Fruit fly (Drosophila melanogaster) whole organism, embryonic: Measurements from ENCODE around the gene mst.

ENCODE experiments used
- BtbVII ChIP-seq: fragments of 200-800 bp; sonication (Bioruptor generic); optimal IDR thresholded peaks from 3 replicates; lab custom pipeline; 2017; ENCODE audit warnings: missing biosample characterization, mild to moderate bottlenecking, missing genetic modification characterization
- CG10543 ChIP-seq: fragments of 200-800 bp; sonication (Bioruptor generic); optimal IDR thresholded peaks from 3 replicates; lab custom pipeline; 2017; ENCODE audit warnings: missing biosample characterization, mild to moderate bottlenecking, missing genetic modification characterization, moderate library complexity
- CG11085 ChIP-seq: fragments of 200-800 bp; sonication (Bioruptor generic); IDR thresholded peaks from 2 replicates; pipeline ENCODE4 v1.3.6; 2022; ENCODE audit warnings: missing biosample characterization, missing genetic modification characterization
- CG11093 ChIP-seq: fragments of 200-800 bp; sonication (Bioruptor generic); IDR thresholded peaks from 3 replicates; pipeline ENCODE4 v1.3.6; 2022; ENCODE audit warnings: missing biosample characterization, missing genetic modification characterization
- CG11695 ChIP-seq: fragments of 200-800 bp; sonication (Bioruptor generic); IDR thresholded peaks from 3 replicates; pipeline ENCODE4 v1.3.6; 2022; ENCODE audit warnings: missing biosample characterization, missing genetic modification characterization
- CG12769 ChIP-seq: fragments of 200-800 bp; sonication (Bioruptor generic); optimal IDR thresholded peaks from 2 replicates; lab custom pipeline; 2019; ENCODE audit warnings: missing biosample characterization, mild to moderate bottlenecking, missing genetic modification characterization, moderate library complexity
- CG13424 ChIP-seq: fragments of 200-800 bp; sonication (Bioruptor generic); optimal IDR thresholded peaks from 2 replicates; lab custom pipeline; 2019; ENCODE audit warnings: missing biosample characterization, mild to moderate bottlenecking, missing genetic modification characterization, moderate library complexity
- CG14050 ChIP-seq: fragments of 200-800 bp; sonication (Bioruptor generic); IDR thresholded peaks from 3 replicates; pipeline ENCODE4 v1.3.6; 2022; ENCODE audit warnings: missing biosample characterization, missing genetic modification characterization
- CG15073 ChIP-seq: fragments of 200-800 bp; sonication (Bioruptor generic); optimal IDR thresholded peaks from 2 replicates; lab custom pipeline; 2016; ENCODE audit warnings: missing biosample characterization, missing genetic modification characterization
- CG15514 ChIP-seq: fragments of 200-800 bp; sonication (Bioruptor generic); optimal IDR thresholded peaks from 3 replicates; lab custom pipeline; 2017; ENCODE audit warnings: missing biosample characterization, missing genetic modification characterization, mild to moderate bottlenecking, moderate library complexity, missing genetic modification reagents
- CG1603 ChIP-seq: fragments of 200-800 bp; sonication (Bioruptor generic); optimal IDR thresholded peaks from 2 replicates; lab custom pipeline; 2019; ENCODE audit warnings: missing biosample characterization, mild to moderate bottlenecking, missing genetic modification characterization, moderate library complexity
- CG1647 ChIP-seq: fragments of 200-800 bp; sonication (Bioruptor generic); optimal IDR thresholded peaks from 3 replicates; lab custom pipeline; 2016; ENCODE audit warnings: missing biosample characterization, missing genetic modification characterization
- CG16779 ChIP-seq: fragments of 200-800 bp; sonication (Bioruptor generic); IDR thresholded peaks from 2 replicates; pipeline ENCODE4 v1.3.6; 2022; ENCODE audit warnings: missing biosample characterization, missing genetic modification characterization
- CG16813 ChIP-seq: fragments of 200-800 bp; sonication (Bioruptor generic); IDR thresholded peaks from 3 replicates; pipeline ENCODE4 v1.3.6; 2022; ENCODE audit warnings: missing biosample characterization, missing genetic modification characterization; ENCODE audit not compliant: partially characterized antibody
- CG17568 ChIP-seq: fragments of 200-800 bp; sonication (Bioruptor generic); optimal IDR thresholded peaks from 2 replicates; lab custom pipeline; 2018; ENCODE audit warnings: missing biosample characterization, mild to moderate bottlenecking, missing genetic modification characterization, moderate library complexity
- CG18262 ChIP-seq: fragments of 200-800 bp; optimal IDR thresholded peaks from 3 replicates; lab custom pipeline; 2019; ENCODE audit warnings: missing biosample characterization, mild to moderate bottlenecking, missing genetic modification characterization, moderate library complexity
- CG18619 ChIP-seq: fragments of 200-800 bp; sonication (Bioruptor generic); optimal IDR thresholded peaks from 3 replicates; lab custom pipeline; 2017; ENCODE audit warnings: missing biosample characterization, mild to moderate bottlenecking, missing genetic modification characterization
- CG3838 ChIP-seq: fragments of 200-800 bp; sonication (Bioruptor generic); optimal IDR thresholded peaks from 3 replicates; lab custom pipeline; 2016; ENCODE audit warnings: missing biosample characterization, missing genetic modification characterization
- CG3995 ChIP-seq: fragments of 200-800 bp; sonication (Bioruptor generic); optimal IDR thresholded peaks from 3 replicates; lab custom pipeline; 2016; ENCODE audit warnings: missing biosample characterization, missing genetic modification characterization
- CG6272 ChIP-seq: fragments of 200-800 bp; sonication (Bioruptor generic); IDR thresholded peaks from 2 replicates; pipeline ENCODE4 v1.3.6; 2022; ENCODE audit warnings: missing biosample characterization, missing genetic modification characterization
- CG7745 ChIP-seq: fragments of 200-800 bp; sonication (Bioruptor generic); optimal IDR thresholded peaks from 2 replicates; lab custom pipeline; 2018; ENCODE audit warnings: missing biosample characterization, mild to moderate bottlenecking, missing genetic modification characterization, moderate library complexity
- H2.0 ChIP-seq: fragments of 200-800 bp; sonication (Bioruptor generic); IDR thresholded peaks from 2 replicates; pipeline ENCODE4 v1.3.6; 2022; ENCODE audit warnings: missing biosample characterization, missing genetic modification characterization
- HLH3B ChIP-seq: fragments of 200-800 bp; sonication (Bioruptor generic); IDR thresholded peaks from 2 replicates; pipeline ENCODE4 v1.3.6; 2022; ENCODE audit warnings: missing biosample characterization, missing genetic modification characterization
- Hmr ChIP-seq: fragments of 200-800 bp; sonication (Bioruptor generic); optimal IDR thresholded peaks from 3 replicates; lab custom pipeline; 2017; ENCODE audit warnings: mild to moderate bottlenecking, missing biosample characterization, missing genetic modification reagents, missing genetic modification characterization
- Oaz ChIP-seq: fragments of 200-800 bp; sonication (Bioruptor generic); IDR thresholded peaks from 2 replicates; pipeline ENCODE4 v1.3.6; 2022; ENCODE audit warnings: missing biosample characterization, missing genetic modification characterization
- Pdp1 ChIP-seq, 2 experiments: fragments of 200-800 bp; sonication (Bioruptor generic); optimal IDR thresholded peaks; 3 replicates each; lab custom pipeline; 2016; ENCODE audit warnings: missing biosample characterization in 2 of 2, missing genetic modification characterization in 2 of 2, mild to moderate bottlenecking in 1 of 2, moderate library complexity in 1 of 2
- Vsx1 ChIP-seq: fragments of 200-800 bp; sonication (Bioruptor generic); optimal IDR thresholded peaks from 2 replicates; lab custom pipeline; 2017; ENCODE audit warnings: missing biosample characterization, mild to moderate bottlenecking, missing genetic modification characterization, missing genetic modification reagents
- ap ChIP-seq: fragments of 200-800 bp; sonication (Bioruptor generic); IDR thresholded peaks from 2 replicates; pipeline ENCODE4 v1.3.6; 2022; ENCODE audit warnings: missing biosample characterization, missing genetic modification characterization
- bcd ChIP-seq: fragments of 200-800 bp; sonication (Bioruptor generic); optimal IDR thresholded peaks from 2 replicates; lab custom pipeline; 2017; ENCODE audit warnings: missing biosample characterization, mild to moderate bottlenecking, missing genetic modification characterization
- br ChIP-seq: fragments of >200 bp; optimal IDR thresholded peaks from 2 replicates; lab custom pipeline; 2017
- bsh ChIP-seq, 2 experiments: fragments of 200-800 bp; sonication (Bioruptor generic); optimal IDR thresholded peaks; 2 replicates each; lab custom pipeline; 2017 to 2018; ENCODE audit warnings: mild to moderate bottlenecking in 2 of 2, missing biosample characterization in 2 of 2, missing genetic modification characterization in 2 of 2, moderate library complexity in 1 of 2
- chif ChIP-seq, 2 experiments: fragments of 200-800 bp; sonication (Bioruptor generic); optimal IDR thresholded peaks; 3 replicates each; lab custom pipeline; 2016; ENCODE audit warnings: missing biosample characterization in 2 of 2, missing genetic modification characterization in 2 of 2
- crc ChIP-seq: fragments of 200-800 bp; sonication (Bioruptor generic); optimal IDR thresholded peaks from 2 replicates; lab custom pipeline; 2016; ENCODE audit warnings: missing biosample characterization, missing genetic modification characterization
- crol ChIP-seq: fragments of 200-800 bp; sonication (Bioruptor generic); IDR thresholded peaks from 2 replicates; pipeline ENCODE4 v1.3.6; 2022; ENCODE audit warnings: missing biosample characterization, missing genetic modification characterization
- dimm ChIP-seq: fragments of 200-800 bp; sonication (Bioruptor generic); IDR thresholded peaks from 2 replicates; pipeline ENCODE4 v1.3.6; 2022; ENCODE audit warnings: missing biosample characterization, missing genetic modification characterization
- dpn ChIP-seq, 2 experiments: fragments of 200-800 bp; sonication (Bioruptor generic); optimal IDR thresholded peaks; 3 replicates each; lab custom pipeline; 2016; ENCODE audit warnings: missing biosample characterization in 2 of 2, missing genetic modification characterization in 2 of 2
- eve ChIP-seq, 2 experiments: fragments of >200 bp; optimal IDR thresholded peaks; 2 replicates each; lab custom pipeline; 2017; ENCODE audit warnings: missing biosample characterization in 2 of 2, missing genetic modification characterization in 2 of 2
- inv ChIP-seq: fragments of 200-800 bp; sonication (Bioruptor generic); IDR thresholded peaks from 2 replicates; pipeline ENCODE4 v1.3.6; 2022; ENCODE audit warnings: missing biosample characterization, missing genetic modification characterization; ENCODE audit not compliant: partially characterized antibody
- lbe ChIP-seq: fragments of 200-800 bp; sonication (Bioruptor generic); optimal IDR thresholded peaks from 2 replicates; lab custom pipeline; 2016; ENCODE audit warnings: missing biosample characterization, mild to moderate bottlenecking, missing genetic modification characterization
- lilli ChIP-seq: fragments of 200-800 bp; sonication (Bioruptor generic); optimal IDR thresholded peaks from 3 replicates; lab custom pipeline; 2016; ENCODE audit warnings: missing biosample characterization, missing genetic modification characterization
- nmo ChIP-seq: fragments of 200-800 bp; sonication (Bioruptor generic); optimal IDR thresholded peaks from 2 replicates; lab custom pipeline; 2018; ENCODE audit warnings: missing biosample characterization, mild to moderate bottlenecking, missing genetic modification characterization, moderate library complexity
- oc ChIP-seq: fragments of 200-800 bp; sonication (Bioruptor generic); optimal IDR thresholded peaks from 2 replicates; lab custom pipeline; 2018; ENCODE audit warnings: missing biosample characterization, mild to moderate bottlenecking, missing genetic modification characterization, moderate library complexity
- org-1 ChIP-seq: fragments of 200-800 bp; sonication (Bioruptor generic); optimal IDR thresholded peaks from 2 replicates; lab custom pipeline; 2017; ENCODE audit warnings: missing biosample characterization, missing genetic modification characterization
- pnt ChIP-seq: fragments of 200-800 bp; sonication (Bioruptor generic); optimal IDR thresholded peaks from 3 replicates; lab custom pipeline; 2016; ENCODE audit warnings: missing biosample characterization, missing genetic modification characterization
- shn ChIP-seq: fragments of 200-800 bp; sonication (Bioruptor generic); optimal IDR thresholded peaks from 3 replicates; lab custom pipeline; 2016; ENCODE audit warnings: missing biosample characterization, missing genetic modification characterization
- slp2 ChIP-seq: fragments of 200-800 bp; sonication (Bioruptor generic); optimal IDR thresholded peaks from 2 replicates; lab custom pipeline; 2016; ENCODE audit warnings: missing biosample characterization, missing genetic modification characterization
- sr ChIP-seq: fragments of 200-800 bp; sonication (Bioruptor generic); IDR thresholded peaks from 3 replicates; pipeline ENCODE4 v1.3.6; 2022; ENCODE audit warnings: missing biosample characterization, missing genetic modification characterization
- tll ChIP-seq, 2 experiments: fragments of 200-800 bp in 1 of 2; fragments of >200 bp in 1 of 2; sonication (Bioruptor generic) in 1 of 2; optimal IDR thresholded peaks; 2 replicates each; lab custom pipeline; 2017 to 2019; ENCODE audit warnings: missing biosample characterization in 2 of 2, missing genetic modification characterization in 2 of 2, mild to moderate bottlenecking in 1 of 2, moderate library complexity in 1 of 2
- tna ChIP-seq: fragments of 200-800 bp; sonication (Bioruptor generic); IDR thresholded peaks from 2 replicates; pipeline ENCODE4 v1.3.6; 2022; ENCODE audit warnings: missing biosample characterization, missing genetic modification characterization; ENCODE audit not compliant: partially characterized antibody

Gene mst

DNA sequence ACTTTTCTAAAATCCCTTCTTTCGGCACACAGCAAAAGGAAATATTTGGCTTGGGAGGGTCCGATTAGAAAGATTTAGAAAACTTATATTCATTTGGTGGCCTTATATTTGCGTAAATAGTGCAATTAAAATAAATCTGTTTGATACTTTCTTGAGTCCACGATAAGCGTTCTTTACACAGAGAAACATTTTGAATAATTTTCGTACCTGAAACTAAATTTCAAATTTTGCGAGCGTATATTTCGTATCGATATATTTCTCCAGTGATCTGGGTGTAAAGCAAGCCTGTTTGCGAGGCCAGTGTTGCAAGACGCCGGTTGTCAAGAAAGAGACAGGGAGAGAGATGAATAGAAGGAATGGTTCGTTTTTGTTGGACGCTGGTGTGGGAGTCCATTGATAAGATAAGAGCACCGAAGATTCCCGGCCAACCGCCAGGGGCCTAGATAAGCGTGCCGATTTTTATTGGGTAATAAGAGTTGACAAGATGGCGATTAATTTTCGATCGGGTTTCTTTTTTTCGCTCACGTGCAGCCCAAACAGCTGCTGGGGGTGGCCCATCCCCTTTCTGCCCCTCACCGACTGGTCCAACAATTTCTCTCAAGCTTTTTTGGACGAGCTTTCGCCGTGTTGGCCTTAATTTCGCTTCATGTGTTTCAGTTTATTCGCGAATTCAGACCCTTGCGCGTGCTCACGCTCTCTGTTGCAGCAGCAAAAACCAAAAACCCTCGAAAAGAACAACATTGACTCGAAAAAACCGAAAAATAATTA lies 14.9 kb upstream of the mst start, which contains the start of gene slgA (continued):
- peak; percentile 47 for TF ChIP-seq lilli (GFP tag; lab: Kevin White, UChicago)
- peak; percentile 5 to 29 for TF ChIP-seq chif (GFP tag; optimal IDR thresholded peaks at IDR 0.05; lab: Kevin White, UChicago)
- TF ChIP-seq oc (tag; lab: Kevin White, UChicago) = no peak
- 0 out of 3 replicates have a peak, but pooled peaks have one; percentile 16 for TF ChIP-seq CG14050 (GFP tag; lab: Robert Waterston, UW)
- no peak for TF ChIP-seq Vsx1
- peak; percentile 29 for TF ChIP-seq bcd (GFP tag; lab: Kevin White, UChicago)
- TF ChIP-seq inv (GFP tag; lab: Robert Waterston, UW) = peak; percentile 55
- peak; percentile 75 for TF ChIP-seq CG16813 (GFP tag; lab: Robert Waterston, UW)
- peak; percentile 13 for TF ChIP-seq slp2
- peak; percentile 70 for TF ChIP-seq CG3995
- peak in 1 of 2 experiments; percentile 30 for TF ChIP-seq Pdp1 (GFP tag; optimal IDR thresholded peaks at IDR 0.05; lab: Kevin White, UChicago)
- TF ChIP-seq crc = no peak
- TF ChIP-seq CG17568 (GFP tag; lab: Kevin White, UChicago) = no peak
- TF ChIP-seq CG1603 (tag; lab: Kevin White, UChicago) = peak; percentile 60
- TF ChIP-seq CG13424 (tag; lab: Kevin White, UChicago) = no peak
- TF ChIP-seq CG6272 (GFP tag; lab: Robert Waterston, UW) = no peak
- no peak for TF ChIP-seq pnt (GFP tag; lab: Kevin White, UChicago)
- peak; percentile 53 for TF ChIP-seq CG12769
- peak; percentile 39 for TF ChIP-seq tna (GFP tag; lab: Robert Waterston, UW)
- peak; percentile 89 for TF ChIP-seq CG15073
- TF ChIP-seq eve (GFP tag; optimal IDR thresholded peaks at IDR 0.05; lab: Kevin White, UChicago) = peak in 1 of 2 experiments; percentile 54
- TF ChIP-seq CG1647 (GFP tag; lab: Kevin White, UChicago) = peak; percentile 43

DNA sequence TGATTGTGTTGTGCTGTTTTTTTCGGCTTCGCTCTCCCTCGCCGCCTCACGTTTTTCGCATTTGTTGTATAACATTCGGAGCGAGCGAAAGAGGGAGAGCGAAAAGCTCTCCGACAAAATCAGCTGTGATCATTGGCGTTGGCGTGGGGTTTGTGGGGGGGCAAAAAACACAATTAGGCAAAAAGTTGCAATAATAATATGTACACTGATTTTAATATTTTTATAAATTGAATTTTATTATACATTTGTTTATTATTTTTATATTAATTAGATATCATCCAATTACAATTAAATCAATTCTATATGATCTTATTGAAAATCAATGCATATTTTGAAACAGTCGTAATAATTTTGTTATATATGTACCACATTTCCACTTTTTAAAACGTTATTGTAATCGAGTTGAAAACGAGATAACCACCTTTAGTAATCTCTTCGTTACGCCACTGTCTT lies 13.2 kb upstream of the mst start:
- TF ChIP-seq CG11093 (GFP tag; lab: Robert Waterston, UW) = no peak
- TF ChIP-seq CG18619 (GFP tag; lab: Kevin White, UChicago) = peak; percentile 43
- TF ChIP-seq dpn (GFP tag; optimal IDR thresholded peaks at IDR 0.05; lab: Kevin White, UChicago) = peak in 1 of 2 experiments; percentile 21
- peak; percentile 42 for TF ChIP-seq nmo (GFP tag; lab: Kevin White, UChicago)
- TF ChIP-seq CG3838 (GFP tag; lab: Kevin White, UChicago) = no peak
- TF ChIP-seq bsh (GFP tag; optimal IDR thresholded peaks at IDR 0.05; lab: Kevin White, UChicago) = peak in 1 of 2 experiments; percentile 37
- TF ChIP-seq CG11085 = no peak
- 0 out of 3 replicates have a peak, but pooled peaks have one; percentile 18 for TF ChIP-seq CG11695 (GFP tag; lab: Robert Waterston, UW)
- TF ChIP-seq Hmr (GFP tag; lab: Kevin White, UChicago) = peak; percentile 60
- peak; percentile 47 for TF ChIP-seq CG18262
- TF ChIP-seq org-1 (GFP tag; lab: Kevin White, UChicago) = peak; percentile 7
- no peak for TF ChIP-seq shn (GFP tag; lab: Kevin White, UChicago)
- TF ChIP-seq CG16779 (GFP tag; lab: Robert Waterston, UW) = no peak
- TF ChIP-seq br = no peak
- 0 out of 2 replicates have a peak, but pooled peaks have one; percentile 13 for TF ChIP-seq HLH3B
- no peak for TF ChIP-seq sr (GFP tag; lab: Robert Waterston, UW)
- no peak for TF ChIP-seq CG7745 (tag; lab: Kevin White, UChicago)
- TF ChIP-seq BtbVII (GFP tag; lab: Kevin White, UChicago) = no peak
- no peak for TF ChIP-seq dimm
- TF ChIP-seq crol (GFP tag; lab: Robert Waterston, UW) = peak; percentile 27; the same call in 1 of the 2 replicates
- TF ChIP-seq lbe (GFP tag; lab: Kevin White, UChicago) = peak; percentile 2
- TF ChIP-seq tll (GFP tag; optimal IDR thresholded peaks at IDR 0.05; lab: Kevin White, UChicago) = no peak
- TF ChIP-seq CG15514 (GFP tag; lab: Kevin White, UChicago) = peak; percentile 34
- TF ChIP-seq CG10543 (GFP tag; lab: Kevin White, UChicago) = no peak
- no peak for TF ChIP-seq ap (GFP tag; lab: Robert Waterston, UW)
- no peak for TF ChIP-seq H2.0 (GFP tag; lab: Robert Waterston, UW)
- no peak for TF ChIP-seq Oaz
